Worm (Caenorhabditis elegans) whole organism, young adult: Measurements from ENCODE around the gene T16G12.4.

Experiments
- C06A6.2 ChIP-seq: fragments of 200-800 bp; sonication (Bioruptor generic); conservative IDR thresholded peaks from 2 replicates; pipeline ENCODE4 v1.3.6; 2022; ENCODE audit warnings: missing genetic modification characterization, missing compliant biosample characterization
- F37B4.10 ChIP-seq: fragments of 200-800 bp; sonication (Bioruptor generic); IDR thresholded peaks from 2 replicates; pipeline ENCODE4 v1.3.6; 2022; ENCODE audit warnings: missing genetic modification characterization, missing compliant biosample characterization
- F49E8.2 ChIP-seq: sonication (generic microtip); optimal IDR thresholded peaks from 3 replicates; lab custom pipeline; 2017; ENCODE audit warnings: missing genetic modification characterization, mild to moderate bottlenecking, missing compliant biosample characterization, antibody characterized with exemption, moderate library complexity; ENCODE audit not compliant: insufficient read depth
- F57A8.1 ChIP-seq: fragments of 200-800 bp; sonication (Bioruptor generic); optimal IDR thresholded peaks from 2 replicates; lab custom pipeline; 2018; ENCODE audit warnings: mild to moderate bottlenecking, missing genetic modification characterization, moderate library complexity, missing compliant biosample characterization
- K11D2.4 ChIP-seq: fragments of 200-800 bp; sonication (Bioruptor generic); IDR thresholded peaks from 2 replicates; pipeline ENCODE4 v1.3.6; 2022; ENCODE audit warnings: missing genetic modification reagents, missing genetic modification characterization, missing compliant biosample characterization
- Y79H2A.3 ChIP-seq: fragments of 200-800 bp; sonication (Bioruptor generic); conservative IDR thresholded peaks from 2 replicates; pipeline ENCODE4 v1.3.6; 2022; ENCODE audit warnings: missing genetic modification reagents, missing genetic modification characterization, missing compliant biosample characterization
- ZK185.1 ChIP-seq: sonication (generic microtip); optimal IDR thresholded peaks from 2 replicates; lab custom pipeline; 2016; ENCODE audit warnings: mild to moderate bottlenecking, missing genetic modification characterization, missing compliant biosample characterization; ENCODE audit not compliant: poor library complexity, severe bottlenecking
- atf-7 ChIP-seq: sonication (generic microtip); optimal IDR thresholded peaks from 2 replicates; lab custom pipeline; 2017; ENCODE audit warnings: mild to moderate bottlenecking, missing genetic modification characterization, missing compliant biosample characterization
- attf-5 ChIP-seq: fragments of 200-800 bp; sonication (Bioruptor generic); optimal IDR thresholded peaks from 2 replicates; lab custom pipeline; 2018; ENCODE audit warnings: mild to moderate bottlenecking, missing genetic modification characterization, missing compliant biosample characterization
- bed-2 ChIP-seq: fragments of 200-800 bp; sonication (Bioruptor generic); IDR thresholded peaks from 2 replicates; pipeline ENCODE4 v1.3.6; 2022; ENCODE audit warnings: missing genetic modification reagents, missing genetic modification characterization, missing compliant biosample characterization
- cebp-1 ChIP-seq, 2 experiments: fragments of 200-800 bp in 1 of 2; sonication (Bioruptor generic) in 1 of 2; sonication (generic microtip) in 1 of 2; IDR thresholded peaks in 1 of 2; optimal IDR thresholded peaks in 1 of 2; 2 replicates each; pipeline versions ENCODE4 v1.3.6 to Lab custom; 2017 to 2022; ENCODE audit warnings: missing compliant biosample characterization in 2 of 2, missing genetic modification characterization in 2 of 2, mild to moderate bottlenecking in 1 of 2, missing genetic modification reagents in 1 of 2, moderate library complexity in 1 of 2
- cebp-2 ChIP-seq: fragments of 200-800 bp; sonication (Bioruptor generic); IDR thresholded peaks from 2 replicates; pipeline ENCODE4 v1.3.6; 2022; ENCODE audit warnings: missing genetic modification characterization, missing compliant biosample characterization
- ceh-27 ChIP-seq: fragments of 200-800 bp; sonication (Bioruptor generic); optimal IDR thresholded peaks from 2 replicates; lab custom pipeline; 2018; ENCODE audit warnings: mild to moderate bottlenecking, missing genetic modification characterization, moderate library complexity, missing compliant biosample characterization
- chd-7 ChIP-seq: sonication (generic microtip); optimal IDR thresholded peaks from 2 replicates; lab custom pipeline; 2016; ENCODE audit warnings: mild to moderate bottlenecking, missing genetic modification characterization, moderate library complexity, missing compliant biosample characterization
- dox-1 ChIP-seq: fragments of 200-800 bp; sonication (Bioruptor generic); IDR thresholded peaks from 2 replicates; pipeline ENCODE4 v1.3.6; 2022; ENCODE audit warnings: missing genetic modification reagents, missing genetic modification characterization, missing compliant biosample characterization
- efl-1 ChIP-seq: fragments of 150-350 bp; optimal IDR thresholded peaks from 2 replicates; lab custom pipeline; 2014; ENCODE audit warnings: missing biosample characterization, missing genetic modification reagents, missing genetic modification characterization
- egrh-3 ChIP-seq: fragments of 200-800 bp; sonication (Bioruptor generic); IDR thresholded peaks from 2 replicates; pipeline ENCODE4 v1.3.6; 2022; ENCODE audit warnings: missing genetic modification reagents, missing genetic modification characterization, missing compliant biosample characterization
- ekl-4 ChIP-seq: fragments of 200-800 bp; sonication (Bioruptor generic); IDR thresholded peaks from 2 replicates; pipeline ENCODE4 v1.3.6; 2022; ENCODE audit warnings: missing genetic modification reagents, missing genetic modification characterization, missing compliant biosample characterization
- ets-4 ChIP-seq: fragments of 200-800 bp; sonication (Bioruptor generic); optimal IDR thresholded peaks from 2 replicates; lab custom pipeline; 2018; ENCODE audit warnings: mild to moderate bottlenecking, missing genetic modification characterization, missing compliant biosample characterization
- hlh-12 ChIP-seq: sonication (generic microtip); optimal IDR thresholded peaks from 2 replicates; lab custom pipeline; 2016; ENCODE audit warnings: missing genetic modification characterization, missing compliant biosample characterization
- hmg-1.2 ChIP-seq: fragments of 200-800 bp; sonication (Bioruptor generic); IDR thresholded peaks from 2 replicates; pipeline ENCODE4 v1.3.6; 2022; ENCODE audit warnings: missing genetic modification reagents, missing genetic modification characterization, missing compliant biosample characterization
- hmg-20 ChIP-seq: fragments of 200-800 bp; sonication (Bioruptor generic); IDR thresholded peaks from 2 replicates; pipeline ENCODE4 v1.3.6; 2022; ENCODE audit warnings: missing genetic modification reagents, missing genetic modification characterization, missing compliant biosample characterization
- lin-26 ChIP-seq: fragments of 200-800 bp; sonication (Bioruptor generic); IDR thresholded peaks from 2 replicates; pipeline ENCODE4 v1.3.6; 2022; ENCODE audit warnings: missing genetic modification reagents, missing genetic modification characterization, missing compliant biosample characterization
- lin-35 ChIP-seq, 3 experiments: fragments of 150-350 bp in 2 of 3; sonication (generic microtip) in 1 of 3; optimal IDR thresholded peaks; 2 replicates each; lab custom pipeline; 2014 to 2018; ENCODE audit warnings: missing biosample characterization in 3 of 3, missing genetic modification characterization in 3 of 3, missing genetic modification reagents in 3 of 3
- lin-54 ChIP-seq: fragments of 200-800 bp; sonication (Bioruptor generic); optimal IDR thresholded peaks from 2 replicates; lab custom pipeline; 2018; ENCODE audit warnings: mild to moderate bottlenecking, missing genetic modification characterization, missing compliant biosample characterization
- madf-3 ChIP-seq: fragments of 200-800 bp; sonication (Bioruptor generic); IDR thresholded peaks from 2 replicates; pipeline ENCODE4 v1.3.6; 2022; ENCODE audit warnings: missing genetic modification reagents, missing genetic modification characterization, missing compliant biosample characterization
- madf-6 ChIP-seq: fragments of 200-800 bp; sonication (Bioruptor generic); IDR thresholded peaks from 2 replicates; pipeline ENCODE4 v1.3.6; 2022; ENCODE audit warnings: missing genetic modification reagents, missing genetic modification characterization, missing compliant biosample characterization
- madf-8 ChIP-seq: fragments of 200-800 bp; sonication (Bioruptor generic); conservative IDR thresholded peaks from 2 replicates; pipeline ENCODE4 v1.3.6; 2022; ENCODE audit warnings: missing genetic modification reagents, missing genetic modification characterization, missing compliant biosample characterization
- mcd-1 ChIP-seq: fragments of 200-800 bp; sonication (Bioruptor generic); IDR thresholded peaks from 2 replicates; pipeline ENCODE4 v1.3.6; 2022; ENCODE audit warnings: missing genetic modification reagents, missing genetic modification characterization, missing compliant biosample characterization
- nfya-2 ChIP-seq: fragments of 200-800 bp; sonication (Bioruptor generic); IDR thresholded peaks from 2 replicates; pipeline ENCODE4 v1.3.6; 2022; ENCODE audit warnings: missing genetic modification reagents, missing genetic modification characterization, missing compliant biosample characterization
- nfyb-1 ChIP-seq: fragments of 200-800 bp; sonication (Bioruptor generic); IDR thresholded peaks from 2 replicates; pipeline ENCODE4 v1.3.6; 2022; ENCODE audit warnings: missing genetic modification reagents, missing genetic modification characterization, missing compliant biosample characterization
- nhr-120 ChIP-seq: fragments of 200-800 bp; sonication (Bioruptor generic); IDR thresholded peaks from 2 replicates; pipeline ENCODE4 v1.3.6; 2022; ENCODE audit warnings: missing genetic modification characterization, missing compliant biosample characterization
- nhr-80 ChIP-seq: sonication (generic microtip); optimal IDR thresholded peaks from 2 replicates; lab custom pipeline; 2016; ENCODE audit warnings: missing genetic modification characterization, missing compliant biosample characterization
- pbrm-1 ChIP-seq: fragments of 200-800 bp; sonication (Bioruptor generic); IDR thresholded peaks from 2 replicates; pipeline ENCODE4 v1.3.6; 2022; ENCODE audit warnings: missing genetic modification reagents, missing genetic modification characterization, missing compliant biosample characterization
- rcor-1 ChIP-seq: fragments of 200-800 bp; sonication (Bioruptor generic); IDR thresholded peaks from 2 replicates; pipeline ENCODE4 v1.3.6; 2022; ENCODE audit warnings: missing genetic modification reagents, missing genetic modification characterization, missing compliant biosample characterization
- sea-2 ChIP-seq: fragments of 200-800 bp; sonication (Bioruptor generic); IDR thresholded peaks from 2 replicates; pipeline ENCODE4 v1.3.6; 2022; ENCODE audit warnings: missing genetic modification characterization, missing compliant biosample characterization
- snpc-4 ChIP-seq, 5 experiments: fragments of 150-350 bp in 1 of 5; sonication (generic microtip) in 4 of 5; optimal IDR thresholded peaks; 2 replicates each; lab custom pipeline; 2014 to 2018; ENCODE audit warnings: missing genetic modification characterization in 5 of 5, missing biosample characterization in 3 of 5, antibody characterized with exemption in 2 of 5, mild to moderate bottlenecking in 2 of 5, missing compliant biosample characterization in 2 of 5, missing genotype in 2 of 5, moderate library complexity in 2 of 5, missing genetic modification reagents in 1 of 5
- sptf-2 ChIP-seq: fragments of 200-800 bp; sonication (Bioruptor generic); optimal IDR thresholded peaks from 2 replicates; lab custom pipeline; 2018; ENCODE audit warnings: mild to moderate bottlenecking, missing genetic modification characterization, missing compliant biosample characterization
- tbp1 ChIP-seq: fragments of 200-800 bp; sonication (Bioruptor generic); optimal IDR thresholded peaks from 2 replicates; lab custom pipeline; 2018; ENCODE audit warnings: mild to moderate bottlenecking, missing genetic modification characterization, missing compliant biosample characterization
- zfh-2 ChIP-seq: fragments of 200-800 bp; sonication (Bioruptor generic); conservative IDR thresholded peaks from 2 replicates; pipeline ENCODE4 v1.3.6; 2022; ENCODE audit warnings: missing genetic modification reagents, missing genetic modification characterization, missing compliant biosample characterization
- ztf-26 ChIP-seq: sonication (generic microtip); optimal IDR thresholded peaks from 2 replicates; lab custom pipeline; 2017; ENCODE audit warnings: missing genetic modification characterization, missing compliant biosample characterization

Gene T16G12.4

ce11 chrIII:10094538-10094937, 36.9 kb downstream of the T16G12.4 start:
- TF ChIP-seq ekl-4 (0 out of 2 replicates have a peak, but pooled peaks have one; percentile 64), ZK185.1 (tag; lab: Kevin White, UChicago) (no peak), madf-3 (0 out of 2 replicates have a peak, but pooled peaks have one; percentile 51), egrh-3 (GFP tag; lab: Robert Waterston, UW) (peak; percentile 88), hmg-1.2 (peak; percentile 31; the same call in 1 of the 2 replicates), atf-7 (tag; lab: Kevin White, UChicago) (no peak), bed-2 (0 out of 2 replicates have a peak, but pooled peaks have one; percentile 68), F49E8.2 (tag; lab: Kevin White, UChicago) (no peak), zfh-2 (GFP tag; lab: Robert Waterston, UW) (peak; percentile 96), chd-7 (tag; lab: Kevin White, UChicago) (peak; percentile 23), cebp-1 (GFP tag; IDR thresholded peaks at IDR 0.05; lab: Robert Waterston, UW) (no peak), cebp-1 (tag; optimal IDR thresholded peaks at IDR 0.05; lab: Kevin White, UChicago) (peak; percentile 29), lin-26 (GFP tag; lab: Robert Waterston, UW) (0 out of 2 replicates have a peak, but pooled peaks have one; percentile 24), nfyb-1 (peak; percentile 66; the same call in 1 of the 2 replicates), nhr-120 (GFP tag; lab: Robert Waterston, UW) (0 out of 2 replicates have a peak, but pooled peaks have one; percentile 57), dox-1 (GFP tag; lab: Robert Waterston, UW) (peak; percentile 13; the same call in 1 of the 2 replicates), madf-6 (GFP tag; lab: Robert Waterston, UW) (peak; percentile 52; the same call in 1 of the 2 replicates), efl-1 (peak; percentile 35), Y79H2A.3 (GFP tag; lab: Robert Waterston, UW) (no peak), attf-5 (GFP tag; lab: Kevin White, UChicago) (no peak)

ce11 chrIII:10095377-10095776, 37.8 kb downstream of the T16G12.4 start:
- TF ChIP-seq hmg-20 (GFP tag; lab: Robert Waterston, UW) = no peak
- 0 out of 2 replicates have a peak, but pooled peaks have one; percentile 26 for TF ChIP-seq nfya-2
- no peak for TF ChIP-seq F37B4.10 (GFP tag; lab: Robert Waterston, UW)
- no peak for TF ChIP-seq ZK185.1 (tag; lab: Kevin White, UChicago)
- no peak for TF ChIP-seq hlh-12 (tag; lab: Kevin White, UChicago)
- TF ChIP-seq nhr-80 = no peak
- TF ChIP-seq, all 124 proteins: peak for 1

ce11 chrIII:10096525-10096972, 38.9 kb downstream of the T16G12.4 start:
- TF ChIP-seq snpc-4 (GFP tag; optimal IDR thresholded peaks at IDR 0.05; lab: Kevin White, UChicago) (no peak), snpc-4 (tag; optimal IDR thresholded peaks at IDR 0.05; lab: Kevin White, UChicago) (peak in 3 of 4 experiments; percentile 24 to 48 (median 32)), madf-3 (no peak), rcor-1 (GFP tag; lab: Robert Waterston, UW) (0 out of 2 replicates have a peak, but pooled peaks have one; percentile 27), nfyb-1 (peak; percentile 91), ZK185.1 (tag; lab: Kevin White, UChicago) (peak; percentile 33), madf-8 (GFP tag; lab: Robert Waterston, UW) (no peak), ets-4 (peak; percentile 57), hmg-1.2 (peak; percentile 94), K11D2.4 (GFP tag; lab: Robert Waterston, UW) (peak; percentile 53; the same call in 1 of the 2 replicates), pbrm-1 (GFP tag; lab: Robert Waterston, UW) (peak; percentile 60; the same call in 1 of the 2 replicates), C06A6.2 (GFP tag; lab: Robert Waterston, UW) (peak; percentile 66; the same call in 1 of the 2 replicates), sea-2 (no peak), tbp1 (GFP tag; lab: Kevin White, UChicago) (peak; percentile 45), lin-54 (GFP tag; lab: Kevin White, UChicago) (peak; percentile 66), atf-7 (tag; lab: Kevin White, UChicago) (peak; percentile 63), zfh-2 (GFP tag; lab: Robert Waterston, UW) (peak; percentile 95), ztf-26 (tag; lab: Kevin White, UChicago) (peak; percentile 59), nhr-80 (peak; percentile 78), mcd-1 (peak; percentile 73), attf-5 (GFP tag; lab: Kevin White, UChicago) (peak; percentile 95), lin-35 (GFP tag; optimal IDR thresholded peaks at IDR 0.05; lab: Kevin White, UChicago) (peak in 1 of 3 experiments; percentile 77), ceh-27 (GFP tag; lab: Kevin White, UChicago) (peak; percentile 82), sptf-2 (no peak), lin-26 (GFP tag; lab: Robert Waterston, UW) (peak; percentile 61; the same call in 1 of the 2 replicates), F57A8.1 (GFP tag; lab: Kevin White, UChicago) (no peak), cebp-1 (GFP tag; IDR thresholded peaks at IDR 0.05; lab: Robert Waterston, UW) (peak; percentile 62), cebp-1 (tag; optimal IDR thresholded peaks at IDR 0.05; lab: Kevin White, UChicago) (peak; percentile 86), cebp-2 (GFP tag; lab: Robert Waterston, UW) (no peak)
